Worm (Caenorhabditis elegans) whole organism, late embryonic: Measurements from ENCODE around the gene ima-3.

Source experiments
- C08G9.2 ChIP-seq: sonication (generic microtip); optimal IDR thresholded peaks from 2 replicates; lab custom pipeline; 2016; ENCODE audit warnings: mild to moderate bottlenecking, missing genetic modification characterization, moderate library complexity, missing compliant biosample characterization
- C38D4.7 ChIP-seq: fragments of 200-800 bp; sonication (Bioruptor generic); optimal IDR thresholded peaks from 2 replicates; lab custom pipeline; 2018; ENCODE audit warnings: mild to moderate bottlenecking, missing genetic modification characterization, moderate library complexity, missing compliant biosample characterization
- K02D7.2 ChIP-seq: sonication (generic microtip); optimal IDR thresholded peaks from 2 replicates; lab custom pipeline; 2017; ENCODE audit warnings: mild to moderate bottlenecking, missing genetic modification characterization, missing compliant biosample characterization
- ama-1 ChIP-seq: fragments of 150-350 bp; optimal IDR thresholded peaks from 2 replicates; lab custom pipeline; 2014
- ceh-14 ChIP-seq: sonication (generic microtip); optimal IDR thresholded peaks from 2 replicates; lab custom pipeline; 2016; ENCODE audit warnings: missing genotype, missing genetic modification characterization, missing compliant biosample characterization
- ceh-19 ChIP-seq: fragments of 200-800 bp; sonication (Bioruptor generic); optimal IDR thresholded peaks from 2 replicates; lab custom pipeline; 2018; ENCODE audit warnings: mild to moderate bottlenecking, missing genetic modification characterization, missing compliant biosample characterization
- ceh-24 ChIP-seq: sonication (generic microtip); optimal IDR thresholded peaks from 2 replicates; lab custom pipeline; 2016; ENCODE audit warnings: mild to moderate bottlenecking, missing genetic modification characterization, missing compliant biosample characterization
- ceh-30 ChIP-seq: fragments of 150-350 bp; optimal IDR thresholded peaks from 2 replicates; lab custom pipeline; 2014; ENCODE audit warnings: missing biosample characterization, missing genetic modification characterization
- ceh-34 ChIP-seq: sonication (generic microtip); optimal IDR thresholded peaks from 2 replicates; lab custom pipeline; 2016; ENCODE audit warnings: mild to moderate bottlenecking, missing genetic modification characterization, missing compliant biosample characterization
- ceh-45 ChIP-seq: fragments of 200-800 bp; sonication (Bioruptor generic); IDR thresholded peaks from 2 replicates; pipeline ENCODE4 v1.3.6; 2022; ENCODE audit warnings: missing genetic modification reagents, missing genetic modification characterization, missing compliant biosample characterization
- ceh-48 ChIP-seq: sonication (generic microtip); optimal IDR thresholded peaks from 2 replicates; lab custom pipeline; 2016; ENCODE audit warnings: missing genetic modification characterization, inconsistent platforms, missing compliant biosample characterization
- ceh-6 ChIP-seq: fragments of 200-800 bp; sonication (Bioruptor generic); optimal IDR thresholded peaks from 2 replicates; lab custom pipeline; 2018; ENCODE audit warnings: mild to moderate bottlenecking, missing genetic modification characterization, missing compliant biosample characterization
- elt-2 ChIP-seq: sonication (generic microtip); optimal IDR thresholded peaks from 2 replicates; lab custom pipeline; 2016; ENCODE audit warnings: missing genetic modification reagents, missing genetic modification characterization, missing compliant biosample characterization
- elt-4 ChIP-seq: sonication (generic microtip); optimal IDR thresholded peaks from 2 replicates; lab custom pipeline; 2016; ENCODE audit warnings: missing genetic modification characterization, missing compliant biosample characterization
- eyg-1 ChIP-seq: sonication (generic microtip); optimal IDR thresholded peaks from 2 replicates; lab custom pipeline; 2016; ENCODE audit warnings: missing genotype, missing genetic modification characterization, missing compliant biosample characterization
- fax-1 ChIP-seq: sonication (generic microtip); optimal IDR thresholded peaks from 2 replicates; lab custom pipeline; 2016; ENCODE audit warnings: missing genotype, missing genetic modification characterization, missing compliant biosample characterization
- fkh-10 ChIP-seq: fragments of 150-350 bp; optimal IDR thresholded peaks from 2 replicates; lab custom pipeline; 2014; ENCODE audit warnings: missing biosample characterization, missing genetic modification reagents, missing genetic modification characterization
- fkh-6 ChIP-seq: sonication (generic microtip); optimal IDR thresholded peaks from 2 replicates; lab custom pipeline; 2016; ENCODE audit warnings: missing genetic modification characterization, missing compliant biosample characterization
- gmeb-2 ChIP-seq: sonication (generic microtip); optimal IDR thresholded peaks from 2 replicates; lab custom pipeline; 2016; ENCODE audit warnings: missing genetic modification characterization, inconsistent platforms, missing compliant biosample characterization
- hlh-15 ChIP-seq: sonication (generic microtip); optimal IDR thresholded peaks from 2 replicates; lab custom pipeline; 2016; ENCODE audit warnings: missing genetic modification characterization, missing compliant biosample characterization
- hlh-30 ChIP-seq: sonication (generic microtip); optimal IDR thresholded peaks from 2 replicates; lab custom pipeline; 2017; ENCODE audit warnings: antibody characterized with exemption, missing genetic modification characterization, missing compliant biosample characterization; ENCODE audit not compliant: insufficient read depth
- madf-2 ChIP-seq: sonication (generic microtip); optimal IDR thresholded peaks from 2 replicates; lab custom pipeline; 2017; ENCODE audit warnings: missing genetic modification characterization, missing compliant biosample characterization
- mec-3 ChIP-seq: sonication (generic microtip); optimal IDR thresholded peaks from 2 replicates; lab custom pipeline; 2016; ENCODE audit warnings: borderline replicate concordance, missing genetic modification characterization, missing compliant biosample characterization
- nfya-1 ChIP-seq: sonication (generic microtip); optimal IDR thresholded peaks from 2 replicates; lab custom pipeline; 2017; ENCODE audit warnings: missing genetic modification characterization, mild to moderate bottlenecking, missing compliant biosample characterization, antibody characterized with exemption, moderate library complexity
- nhr-11 ChIP-seq: fragments of 150-350 bp; optimal IDR thresholded peaks from 2 replicates; lab custom pipeline; 2014; ENCODE audit warnings: missing biosample characterization, missing genetic modification characterization
- nhr-232 ChIP-seq: sonication (generic microtip); optimal IDR thresholded peaks from 2 replicates; lab custom pipeline; 2016; ENCODE audit warnings: missing genetic modification characterization, missing compliant biosample characterization
- npax-4 ChIP-seq: sonication (generic microtip); optimal IDR thresholded peaks from 2 replicates; lab custom pipeline; 2016; ENCODE audit warnings: missing genetic modification characterization, missing compliant biosample characterization
- odd-2 ChIP-seq: sonication (generic microtip); optimal IDR thresholded peaks from 2 replicates; lab custom pipeline; 2017; ENCODE audit warnings: antibody characterized with exemption, mild to moderate bottlenecking, missing genetic modification characterization, missing compliant biosample characterization
- pag-3 ChIP-seq: sonication (generic microtip); optimal IDR thresholded peaks from 2 replicates; lab custom pipeline; 2016; ENCODE audit warnings: missing compliant biosample characterization, missing genetic modification characterization, borderline replicate concordance
- pqm-1 ChIP-seq: sonication (generic microtip); optimal IDR thresholded peaks from 2 replicates; lab custom pipeline; 2016; ENCODE audit warnings: missing genetic modification characterization, missing compliant biosample characterization
- pros-1 ChIP-seq: fragments of 150-350 bp; optimal IDR thresholded peaks from 2 replicates; lab custom pipeline; 2014; ENCODE audit warnings: missing biosample characterization, missing genetic modification reagents, missing genetic modification characterization
- ref-2 ChIP-seq: sonication (generic microtip); optimal IDR thresholded peaks from 2 replicates; lab custom pipeline; 2016; ENCODE audit warnings: missing genetic modification characterization, missing compliant biosample characterization
- rnt-1 ChIP-seq: sonication (generic microtip); optimal IDR thresholded peaks from 2 replicates; lab custom pipeline; 2016; ENCODE audit warnings: missing genetic modification characterization, missing compliant biosample characterization
- sox-2 ChIP-seq: fragments of 200-800 bp; sonication (Bioruptor generic); IDR thresholded peaks from 2 replicates; pipeline ENCODE4 v1.3.6; 2022; ENCODE audit warnings: missing genetic modification reagents, missing genetic modification characterization, missing compliant biosample characterization
- tbx-2 ChIP-seq: sonication (generic microtip); optimal IDR thresholded peaks from 2 replicates; lab custom pipeline; 2016; ENCODE audit warnings: missing genetic modification characterization, missing compliant biosample characterization
- unc-3 ChIP-seq, 2 experiments: fragments of 200-800 bp in 1 of 2; sonication (Bioruptor generic) in 1 of 2; sonication (generic microtip) in 1 of 2; conservative IDR thresholded peaks in 1 of 2; optimal IDR thresholded peaks in 1 of 2; 2 replicates each; pipeline versions ENCODE4 v1.3.6 to Lab custom; 2016 to 2022; ENCODE audit warnings: missing compliant biosample characterization in 2 of 2, missing genetic modification characterization in 2 of 2, missing genetic modification reagents in 1 of 2
- unc-86 ChIP-seq: sonication (generic microtip); optimal IDR thresholded peaks from 2 replicates; lab custom pipeline; 2016; ENCODE audit warnings: missing genetic modification characterization, missing compliant biosample characterization
- ztf-16 ChIP-seq: sonication (generic microtip); optimal IDR thresholded peaks from 2 replicates; lab custom pipeline; 2017; ENCODE audit warnings: missing genetic modification characterization, missing compliant biosample characterization

The ima-3 gene

ce11 chrIV:7558653-7559052 is 2.8 kb downstream of the ima-3 start:
- TF ChIP-seq ama-1 (lab: Kevin White, UChicago) (no peak), nhr-232 (tag; lab: Kevin White, UChicago) (no peak), odd-2 (tag; lab: Kevin White, UChicago) (no peak), fkh-10 (GFP tag; lab: Kevin White, UChicago) (no peak), nhr-11 (tag; lab: Kevin White, UChicago) (no peak), fax-1 (tag; lab: Kevin White, UChicago) (no peak), C38D4.7 (GFP tag; lab: Kevin White, UChicago) (no peak), ceh-24 (no peak), sox-2 (no peak), pros-1 (tag; lab: Kevin White, UChicago) (no peak), mec-3 (no peak), ztf-16 (tag; lab: Kevin White, UChicago) (no peak), pag-3 (tag; lab: Kevin White, UChicago) (no peak), gmeb-2 (tag; lab: Kevin White, UChicago) (no peak), rnt-1 (tag; lab: Kevin White, UChicago) (no peak), unc-86 (tag; lab: Kevin White, UChicago) (no peak), hlh-30 (no peak), ceh-30 (tag; lab: Kevin White, UChicago) (no peak), madf-2 (tag; lab: Kevin White, UChicago) (no peak), ceh-45 (GFP tag; lab: Robert Waterston, UW) (no peak)

- TF ChIP-seq elt-4 (tag; lab: Kevin White, UChicago) (no peak), ama-1 (lab: Kevin White, UChicago) (no peak), nfya-1 (no peak), tbx-2 (tag; lab: Kevin White, UChicago) (no peak), K02D7.2 (tag; lab: Kevin White, UChicago) (no peak), fkh-10 (GFP tag; lab: Kevin White, UChicago) (no peak), ceh-14 (no peak), pqm-1 (tag; lab: Kevin White, UChicago) (no peak), npax-4 (tag; lab: Kevin White, UChicago) (no peak), eyg-1 (tag; lab: Kevin White, UChicago) (no peak), fax-1 (tag; lab: Kevin White, UChicago) (no peak), ref-2 (tag; lab: Kevin White, UChicago) (no peak), unc-3 (GFP tag; conservative IDR thresholded peaks at IDR 0.05; lab: Robert Waterston, UW) (no peak), unc-3 (tag; optimal IDR thresholded peaks at IDR 0.05; lab: Kevin White, UChicago) (no peak), ceh-34 (tag; lab: Kevin White, UChicago) (no peak)
These were observed 5.1 kb downstream of the ima-3 start, which contains the start of the genes F49E8.7, F49E8.8 and nprl-2 for ce11 chrIV:7556265-7556866. Gene F49E8.7, minus strand, starts transcription at chrIV:7556365. Gene F49E8.8, plus strand, starts transcription at chrIV:7556637. Gene nprl-2, plus strand, starts transcription at chrIV:7556816.

ce11 chrIV:7554351-7554750 is 7.1 kb downstream of the ima-3 start, which contains the start of gene F49E8.6:
Gene F49E8.6, minus strand, starts transcription at chrIV:7554667.
- no peak for TF ChIP-seq elt-2 (tag; lab: Kevin White, UChicago)
- TF ChIP-seq ceh-19 (GFP tag; lab: Kevin White, UChicago) = no peak
- no peak for TF ChIP-seq fkh-6 (tag; lab: Kevin White, UChicago)
- no peak for TF ChIP-seq madf-2 (tag; lab: Kevin White, UChicago)
- TF ChIP-seq, all 69 proteins: peak for 0

- TF ChIP-seq ceh-48 (tag; lab: Kevin White, UChicago) (no peak), elt-2 (tag; lab: Kevin White, UChicago) (peak; percentile 82), C38D4.7 (GFP tag; lab: Kevin White, UChicago) (no peak), ztf-16 (tag; lab: Kevin White, UChicago) (no peak), fax-1 (tag; lab: Kevin White, UChicago) (no peak), ceh-19 (GFP tag; lab: Kevin White, UChicago) (no peak), hlh-15 (tag; lab: Kevin White, UChicago) (no peak), fkh-10 (GFP tag; lab: Kevin White, UChicago) (no peak), ceh-6 (GFP tag; lab: Kevin White, UChicago) (no peak), C08G9.2 (tag; lab: Kevin White, UChicago) (no peak), nfya-1 (peak; percentile 33)
These were observed 8.4 kb downstream of the ima-3 start, which contains the start of gene dif-1 for ce11 chrIV:7552958-7553553. Gene dif-1, minus strand, starts transcription at chrIV:7553008.
